Worm (Caenorhabditis elegans): ENCODE measurements around the gene sms-1.

The sms-1 gene

DNA sequence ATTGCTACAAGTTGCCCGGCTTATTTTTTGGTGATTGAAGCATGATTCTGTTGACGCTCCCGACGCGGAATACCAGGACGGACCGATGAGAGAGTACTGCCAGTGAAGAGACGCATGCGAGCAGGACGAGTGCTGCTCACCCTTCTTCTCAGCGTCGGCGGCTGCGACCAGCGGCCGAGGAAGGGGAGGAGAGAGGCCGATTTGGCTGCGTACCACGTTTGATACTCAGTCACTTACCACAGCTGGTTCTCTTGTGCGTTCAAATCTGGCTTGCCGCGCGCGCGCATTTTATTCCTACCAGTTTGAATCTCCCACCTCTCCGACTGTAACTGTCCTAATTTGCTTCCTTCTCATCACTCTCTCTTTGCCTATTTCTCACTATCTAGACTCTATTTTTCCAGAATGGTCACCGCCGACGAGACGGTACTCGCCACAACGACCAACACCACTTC, 26.3 kb upstream of the sms-1 start, which contains the start of gene mep-1 (continued):
- no peak for TF ChIP-seq ztf-22 (GFP tag; optimal IDR thresholded peaks at IDR 0.05)
- peak; percentile 58 for TF ChIP-seq lin-26 (GFP tag; IDR thresholded peaks at IDR 0.05)
- no peak for TF ChIP-seq ama-1 (optimal IDR thresholded peaks at IDR 0.05)
- no peak for TF ChIP-seq ama-1 (GFP tag; optimal IDR thresholded peaks at IDR 0.05)
- peak; percentile 14 for TF ChIP-seq lin-40 (tag; optimal IDR thresholded peaks at IDR 0.05)
- TF ChIP-seq rpc-1 (optimal IDR thresholded peaks at IDR 0.05), result no peak
- TF ChIP-seq rpc-1 (tag; optimal IDR thresholded peaks at IDR 0.05), result no peak
- no peak for TF ChIP-seq ekl-4 (GFP tag; IDR thresholded peaks at IDR 0.05)
- peak; percentile 92 for TF ChIP-seq egrh-3 (GFP tag; IDR thresholded peaks at IDR 0.05)
- peak; percentile 13; the same call in 1 of the 2 replicates for TF ChIP-seq dox-1 (GFP tag; IDR thresholded peaks at IDR 0.05)
- peak; percentile 11 for TF ChIP-seq hrde-1 (tag; optimal IDR thresholded peaks at IDR 0.05; ENCODE audit: borderline replicate concordance)
- peak in 1 of 3 experiments; percentile 5 for TF ChIP-seq lin-35 (GFP tag; optimal IDR thresholded peaks at IDR 0.05)
- TF ChIP-seq rcor-1 (GFP tag; IDR thresholded peaks at IDR 0.05), result 0 out of 2 replicates have a peak, but pooled peaks have one; percentile 23
- TF ChIP-seq attf-3 (GFP tag; conservative IDR thresholded peaks at IDR 0.05), result peak; percentile 60
- TF ChIP-seq K12H6.12 (tag; optimal IDR thresholded peaks at IDR 0.05), result peak; percentile 50
- peak; percentile 63 for TF ChIP-seq mcd-1 (GFP tag; IDR thresholded peaks at IDR 0.05)
- TF ChIP-seq fkh-3 (tag; optimal IDR thresholded peaks at IDR 0.05), result no peak
- no peak for TF ChIP-seq snpc-4 (GFP tag; optimal IDR thresholded peaks at IDR 0.05)
- peak in 2 of 4 experiments; percentile 59 to 61 for TF ChIP-seq snpc-4 (tag; optimal IDR thresholded peaks at IDR 0.05)
- peak; percentile 50 for TF ChIP-seq zim-3 (tag; optimal IDR thresholded peaks at IDR 0.05)

DNA sequence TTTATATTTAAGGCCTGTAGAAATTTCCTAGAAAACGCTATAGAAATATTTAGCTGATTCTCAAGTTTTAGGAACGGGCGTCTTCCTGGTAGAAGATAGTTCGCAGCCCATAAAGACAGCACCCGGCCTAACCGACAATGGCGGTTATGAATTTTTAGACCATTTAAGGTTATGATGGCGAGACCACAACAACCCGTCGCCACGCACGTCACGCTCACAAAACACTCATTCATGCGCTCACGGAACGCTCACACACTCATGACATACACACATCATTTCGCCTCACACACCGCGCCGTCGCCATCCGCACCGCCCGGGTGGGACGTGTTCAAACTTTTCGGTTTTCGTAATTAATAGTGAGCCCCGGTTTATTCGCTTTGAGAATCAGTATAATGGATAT, 25.7 kb upstream of the sms-1 start:
- TF ChIP-seq lin-35 (GFP tag; optimal IDR thresholded peaks at IDR 0.05) (peak in 1 of 3 experiments; percentile 1), repo-1 (tag; optimal IDR thresholded peaks at IDR 0.05) (no peak), zfh-2 (GFP tag; conservative IDR thresholded peaks at IDR 0.05) (no peak), lir-1 (GFP tag; conservative IDR thresholded peaks at IDR 0.05) (peak; percentile 83), B0019.2 (GFP tag; conservative IDR thresholded peaks at IDR 0.05) (no peak), C17E4.6 (GFP tag; IDR thresholded peaks at IDR 0.05) (no peak), attf-3 (GFP tag; conservative IDR thresholded peaks at IDR 0.05) (0 out of 2 replicates have a peak, but pooled peaks have one; percentile 15), lin-26 (GFP tag; IDR thresholded peaks at IDR 0.05) (0 out of 2 replicates have a peak, but pooled peaks have one; percentile 55), madf-6 (GFP tag; IDR thresholded peaks at IDR 0.05) (0 out of 2 replicates have a peak, but pooled peaks have one; percentile 9), F57A8.1 (GFP tag; optimal IDR thresholded peaks at IDR 0.05) (no peak), nhr-120 (GFP tag; IDR thresholded peaks at IDR 0.05) (no peak), F52B5.7 (tag; optimal IDR thresholded peaks at IDR 0.05) (no peak), rcor-1 (GFP tag; IDR thresholded peaks at IDR 0.05) (0 out of 2 replicates have a peak, but pooled peaks have one; percentile 14), ekl-4 (GFP tag; IDR thresholded peaks at IDR 0.05) (0 out of 2 replicates have a peak, but pooled peaks have one; percentile 9)

DNA sequence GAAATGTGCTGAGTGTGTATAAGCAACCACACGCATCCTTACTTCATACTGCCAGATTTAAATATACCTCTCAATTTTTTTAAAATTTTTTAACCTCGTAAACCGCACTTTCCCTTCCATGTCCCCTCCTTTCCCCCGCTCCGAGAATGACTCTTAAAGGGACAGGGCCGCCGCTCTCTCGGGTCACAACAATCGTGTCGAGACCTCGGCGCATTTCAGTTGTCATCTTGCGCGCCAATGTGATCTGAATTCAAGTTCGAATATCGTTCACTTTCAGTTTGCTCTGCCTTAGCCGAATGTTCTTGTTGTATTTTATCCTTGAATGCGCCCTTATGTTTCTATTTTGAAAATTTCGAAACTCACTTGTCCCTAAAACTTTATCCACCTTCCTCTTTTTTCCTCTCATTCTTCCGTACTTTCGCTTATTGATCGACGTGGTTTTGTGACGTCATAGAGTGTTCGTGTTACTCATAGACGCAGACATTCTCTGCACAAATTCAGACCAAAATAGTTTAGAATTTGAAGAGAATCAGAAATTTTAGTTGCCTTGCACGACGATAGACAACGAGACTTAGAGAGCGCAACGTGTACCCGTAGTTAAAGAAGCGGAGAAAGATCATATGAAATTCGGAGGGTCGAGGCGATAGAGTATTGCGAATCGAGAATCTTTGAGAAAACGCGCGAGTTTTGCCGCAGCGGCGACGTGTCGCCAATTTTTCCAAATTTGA, 24.4 kb upstream of the sms-1 start:
- TF ChIP-seq lin-54 (GFP tag; optimal IDR thresholded peaks at IDR 0.05), result peak; percentile 33
- TF ChIP-seq him-1 (tag; optimal IDR thresholded peaks at IDR 0.05), result no peak
- TF ChIP-seq B0336.3 (GFP tag; IDR thresholded peaks at IDR 0.05), result peak; percentile 73
- peak; percentile 42 to 78 for TF ChIP-seq let-607 (tag; optimal IDR thresholded peaks at IDR 0.05)
- TF ChIP-seq lir-1 (GFP tag; conservative IDR thresholded peaks at IDR 0.05), result 0 out of 2 replicates have a peak, but pooled peaks have one; percentile 26
- TF ChIP-seq gei-17 (GFP tag; optimal IDR thresholded peaks at IDR 0.05), result peak; percentile 29
- no peak for TF ChIP-seq egrh-3 (GFP tag; IDR thresholded peaks at IDR 0.05)
- TF ChIP-seq efl-1 (GFP tag; optimal IDR thresholded peaks at IDR 0.05), result peak; percentile 78
- peak; percentile 29 for TF ChIP-seq somi-1 (GFP tag; optimal IDR thresholded peaks at IDR 0.05)
- TF ChIP-seq mel-28 (tag; optimal IDR thresholded peaks at IDR 0.05; ENCODE audit: borderline replicate concordance), result no peak
- TF ChIP-seq dox-1 (GFP tag; IDR thresholded peaks at IDR 0.05), result peak; percentile 29; the same call in 1 of the 2 replicates
- no peak for TF ChIP-seq mes-4 (tag; optimal IDR thresholded peaks at IDR 0.05)
- TF ChIP-seq bed-2 (GFP tag; IDR thresholded peaks at IDR 0.05), result no peak
- peak in 1 of 3 experiments; percentile 60 for TF ChIP-seq lin-35 (GFP tag; optimal IDR thresholded peaks at IDR 0.05)
- peak; percentile 20 for TF ChIP-seq nhr-80 (tag; optimal IDR thresholded peaks at IDR 0.05)
- peak; percentile 73 for TF ChIP-seq F33H1.4 (GFP tag; IDR thresholded peaks at IDR 0.05)
- peak; percentile 36 for TF ChIP-seq athp-1 (tag; optimal IDR thresholded peaks at IDR 0.05)
- 0 out of 2 replicates have a peak, but pooled peaks have one; percentile 18 for TF ChIP-seq madf-3 (GFP tag; IDR thresholded peaks at IDR 0.05)
- no peak for TF ChIP-seq snpc-4 (GFP tag; optimal IDR thresholded peaks at IDR 0.05)
- TF ChIP-seq snpc-4 (tag; optimal IDR thresholded peaks at IDR 0.05), result peak in 2 of 4 experiments; percentile 12 to 24
